Fruit fly (Drosophila melanogaster): Measurements from ENCODE around the gene Cyt-b5-r.

Gene Cyt-b5-r

DNA sequence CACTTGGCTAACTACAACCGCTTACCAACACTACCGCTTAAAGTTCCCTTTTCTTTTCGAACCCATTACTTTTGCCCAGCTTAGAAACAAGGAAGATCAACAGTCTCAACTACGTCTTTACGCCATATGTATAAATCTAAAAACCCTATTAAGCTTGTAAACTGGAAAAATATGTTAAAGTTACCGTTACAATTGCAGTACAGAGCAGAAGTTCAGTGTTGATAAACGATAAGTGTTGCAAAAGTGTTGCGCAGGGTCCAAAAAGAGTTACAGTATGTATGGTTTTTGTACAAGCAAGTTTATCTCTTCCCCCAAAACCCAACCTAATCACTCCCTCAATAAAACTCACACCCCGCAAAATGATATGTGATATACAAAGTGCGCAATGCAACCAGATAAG is 43.4 kb downstream of the Cyt-b5-r start:
- no peak for TF ChIP-seq noc (tag; optimal IDR thresholded peaks at IDR 0.05)

DNA sequence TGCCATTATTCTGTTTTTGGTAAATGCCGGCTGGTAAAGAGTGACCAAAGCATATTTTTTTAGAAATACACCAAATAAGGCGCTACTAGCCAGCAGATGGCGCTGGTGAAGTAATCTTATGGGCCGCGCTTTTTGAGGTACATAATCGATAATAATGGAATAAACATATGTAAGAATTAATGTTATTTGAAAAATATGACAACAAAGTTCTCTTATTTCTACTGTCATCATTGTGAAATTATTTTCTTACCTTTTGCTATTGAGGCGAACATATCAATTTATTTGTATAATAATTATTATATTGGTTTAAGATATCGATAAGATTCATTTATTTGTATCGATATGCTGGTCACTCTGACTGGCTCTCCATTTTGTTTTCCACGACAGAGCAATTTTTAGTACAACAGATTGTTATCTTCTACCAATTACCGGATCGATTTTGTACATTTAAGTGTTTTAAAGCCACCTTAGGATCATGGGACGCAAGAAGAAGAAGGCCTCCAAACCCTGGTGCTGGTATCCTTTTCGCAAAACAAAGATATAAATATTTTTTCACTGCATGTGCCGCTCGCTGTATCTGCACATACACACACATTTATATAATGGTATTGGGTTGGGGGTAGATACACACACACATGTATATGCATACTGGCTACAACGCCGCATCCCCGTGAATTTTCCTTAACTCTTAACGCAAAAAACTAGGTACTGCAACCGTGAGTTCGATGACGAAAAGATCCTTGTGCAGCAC is 47.3 kb downstream of the Cyt-b5-r start, which contains the start of the genes LSm7 and BuGZ:
LSm7 (minus strand) TSS at position 46 of the 751 bp plus-strand sequence.
BuGZ (plus strand) TSS at position 351 of the 751 bp plus-strand sequence.
- TF ChIP-seq noc (tag; optimal IDR thresholded peaks at IDR 0.05), result no peak
